Worm (Caenorhabditis elegans) whole organism, early embryonic: Measurements from ENCODE around the gene K08H10.6.

Experiments used
- B0310.2 ChIP-seq: sonication (generic microtip); optimal IDR thresholded peaks from 2 replicates; lab custom pipeline; 2016; ENCODE audit warnings: mild to moderate bottlenecking, missing genetic modification characterization, missing compliant biosample characterization
- ama-1 ChIP-seq: fragments of 150-350 bp; optimal IDR thresholded peaks from 2 replicates; lab custom pipeline; 2014
- flt-1 ChIP-seq: fragments of 200-800 bp; sonication (Bioruptor generic); IDR thresholded peaks from 2 replicates; pipeline ENCODE4 v1.3.6; 2022; ENCODE audit warnings: missing genetic modification characterization, missing compliant biosample characterization
- hmbx-1 ChIP-seq: sonication (generic microtip); optimal IDR thresholded peaks from 2 replicates; lab custom pipeline; 2016; ENCODE audit warnings: mild to moderate bottlenecking, missing genetic modification characterization, missing compliant biosample characterization
- hnd-1 ChIP-seq: sonication (generic microtip); optimal IDR thresholded peaks from 2 replicates; lab custom pipeline; 2016; ENCODE audit warnings: missing genetic modification characterization, missing compliant biosample characterization
- tra-4 ChIP-seq: sonication (generic microtip); optimal IDR thresholded peaks from 2 replicates; lab custom pipeline; 2017; ENCODE audit warnings: missing genetic modification characterization, missing compliant biosample characterization

ce11 chrV:9948840-9949239 is 46.9 kb downstream of the K08H10.6 start, which contains the start of gene nlp-58:
- TF ChIP-seq ama-1 (lab: Kevin White, UChicago) (no peak), tra-4 (tag; lab: Kevin White, UChicago) (no peak), B0310.2 (tag; lab: Kevin White, UChicago) (no peak), flt-1 (GFP tag; lab: Robert Waterston, UW) (no peak), hnd-1 (no peak), hmbx-1 (tag; lab: Kevin White, UChicago) (no peak)
